Worm (Caenorhabditis elegans) whole organism, L1 larva: Measurements from ENCODE around the gene gst-44.

Experiments used
- C04F5.9 ChIP-seq: sonication (generic microtip); optimal IDR thresholded peaks from 2 replicates; lab custom pipeline; 2016; ENCODE audit warnings: missing genetic modification characterization, missing compliant biosample characterization
- C16A3.4 ChIP-seq: fragments of 150-350 bp; optimal IDR thresholded peaks from 2 replicates; lab custom pipeline; 2014; ENCODE audit warnings: missing biosample characterization, missing genetic modification characterization
- C34B4.2 ChIP-seq: sonication (generic microtip); optimal IDR thresholded peaks from 2 replicates; lab custom pipeline; 2017; ENCODE audit warnings: mild to moderate bottlenecking, missing genetic modification characterization, missing compliant biosample characterization
- F16B12.6 ChIP-seq: fragments of 150-350 bp; optimal IDR thresholded peaks from 2 replicates; lab custom pipeline; 2014; ENCODE audit warnings: missing biosample characterization, missing genetic modification characterization
- Y116A8C.19 ChIP-seq: sonication (generic microtip); optimal IDR thresholded peaks from 2 replicates; lab custom pipeline; 2016; ENCODE audit warnings: missing compliant biosample characterization, missing genetic modification characterization, borderline replicate concordance
- alr-1 ChIP-seq: fragments of 200-800 bp; sonication (Bioruptor generic); optimal IDR thresholded peaks from 2 replicates; lab custom pipeline; 2018; ENCODE audit warnings: borderline replicate concordance, mild to moderate bottlenecking, missing genetic modification characterization, missing compliant biosample characterization
- aly-2 ChIP-seq: fragments of 150-350 bp; optimal IDR thresholded peaks from 2 replicates; lab custom pipeline; 2014; ENCODE audit warnings: missing biosample characterization, missing genetic modification characterization
- blmp-1 ChIP-seq: fragments of 150-350 bp; optimal IDR thresholded peaks from 2 replicates; lab custom pipeline; 2014; ENCODE audit warnings: missing biosample characterization, missing genetic modification characterization
- ceh-82 ChIP-seq, 3 experiments: fragments of 150-350 bp in 1 of 3; sonication (generic microtip) in 2 of 3; optimal IDR thresholded peaks; 2 replicates each; lab custom pipeline; 2014 to 2017; ENCODE audit warnings: missing biosample characterization in 3 of 3, missing genetic modification characterization in 3 of 3
- ceh-90 ChIP-seq: sonication (generic microtip); optimal IDR thresholded peaks from 2 replicates; lab custom pipeline; 2016; ENCODE audit warnings: missing genetic modification characterization, missing compliant biosample characterization
- dsc-1 ChIP-seq: sonication (generic microtip); optimal IDR thresholded peaks from 2 replicates; lab custom pipeline; 2016; ENCODE audit warnings: mild to moderate bottlenecking, missing genetic modification characterization, missing compliant biosample characterization
- efl-1 ChIP-seq, 4 experiments: fragments of 150-350 bp; optimal IDR thresholded peaks in 3 of 4; peaks in 1 of 4; 1 replicate in 1 of 4; 2 replicates in 3 of 4; lab custom pipeline; 2014; ENCODE audit warnings: missing biosample characterization in 2 of 4, missing genetic modification characterization in 2 of 4, missing genetic modification reagents in 2 of 4
- egl-13 ChIP-seq: sonication (generic microtip); optimal IDR thresholded peaks from 2 replicates; lab custom pipeline; 2016; ENCODE audit warnings: missing genotype, missing genetic modification reagents, missing genetic modification characterization, missing compliant biosample characterization
- elt-3 ChIP-seq, 6 experiments: fragments of 150-350 bp in 1 of 6; sonication (generic microtip); optimal IDR thresholded peaks; 2 replicates each; lab custom pipeline; 2017 to 2018; ENCODE audit warnings: missing biosample characterization in 6 of 6, missing genetic modification characterization in 6 of 6, inconsistent platforms in 1 of 6
- fkh-8 ChIP-seq: sonication (generic microtip); optimal IDR thresholded peaks from 2 replicates; lab custom pipeline; 2016; ENCODE audit warnings: mild to moderate bottlenecking, missing genetic modification characterization, missing compliant biosample characterization
- lin-13 ChIP-seq: fragments of 150-350 bp; optimal IDR thresholded peaks from 2 replicates; lab custom pipeline; 2014; ENCODE audit warnings: missing biosample characterization, missing genetic modification reagents, missing genetic modification characterization
- lin-14 ChIP-seq: fragments of 200-800 bp; sonication (Bioruptor generic); optimal IDR thresholded peaks from 2 replicates; lab custom pipeline; 2018; ENCODE audit warnings: mild to moderate bottlenecking, missing genetic modification characterization, moderate library complexity, missing compliant biosample characterization
- lin-15B ChIP-seq: fragments of 150-350 bp; sonication (generic microtip); optimal IDR thresholded peaks from 3 replicates; lab custom pipeline; 2014; ENCODE audit warnings: missing biosample characterization, missing genetic modification characterization
- mab-9 ChIP-seq: fragments of 200-800 bp; sonication (Bioruptor generic); IDR thresholded peaks from 2 replicates; pipeline ENCODE4 v1.3.6; 2022; ENCODE audit warnings: missing genetic modification reagents, missing genetic modification characterization, missing compliant biosample characterization
- nhr-20 ChIP-seq: sonication (generic microtip); optimal IDR thresholded peaks from 2 replicates; lab custom pipeline; 2016; ENCODE audit warnings: mild to moderate bottlenecking, missing genetic modification characterization, missing compliant biosample characterization
- nhr-237 ChIP-seq: fragments of 150-350 bp; optimal IDR thresholded peaks from 2 replicates; lab custom pipeline; 2014; ENCODE audit warnings: missing biosample characterization, missing genetic modification characterization
- nhr-47 ChIP-seq: sonication (generic microtip); optimal IDR thresholded peaks from 2 replicates; lab custom pipeline; 2016; ENCODE audit warnings: mild to moderate bottlenecking, missing genetic modification characterization, moderate library complexity, missing compliant biosample characterization
- nhr-71 ChIP-seq: sonication (generic microtip); optimal IDR thresholded peaks from 2 replicates; lab custom pipeline; 2016; ENCODE audit warnings: mild to moderate bottlenecking, missing genetic modification characterization, moderate library complexity, missing compliant biosample characterization
- nhr-76 ChIP-seq: sonication (generic microtip); optimal IDR thresholded peaks from 2 replicates; lab custom pipeline; 2017; ENCODE audit warnings: missing biosample characterization, missing genetic modification characterization
- nhr-90 ChIP-seq: sonication (generic microtip); optimal IDR thresholded peaks from 2 replicates; lab custom pipeline; 2016; ENCODE audit warnings: mild to moderate bottlenecking, missing genetic modification characterization, missing compliant biosample characterization; ENCODE audit not compliant: poor library complexity
- pqm-1 ChIP-seq: sonication (generic microtip); optimal IDR thresholded peaks from 3 replicates; lab custom pipeline; 2017; ENCODE audit warnings: missing biosample characterization, missing genetic modification characterization
- skn-1 ChIP-seq: fragments of 150-350 bp; optimal IDR thresholded peaks from 2 replicates; lab custom pipeline; 2014; ENCODE audit warnings: missing biosample characterization, missing genetic modification characterization
- snpc-4 ChIP-seq: fragments of 150-350 bp; optimal IDR thresholded peaks from 2 replicates; lab custom pipeline; 2014; ENCODE audit warnings: missing biosample characterization, missing genetic modification characterization
- swsn-7 ChIP-seq: sonication (generic microtip); optimal IDR thresholded peaks from 2 replicates; lab custom pipeline; 2016; ENCODE audit warnings: missing genetic modification characterization, missing compliant biosample characterization
- unc-86 ChIP-seq: sonication (generic microtip); optimal IDR thresholded peaks from 2 replicates; lab custom pipeline; 2016; ENCODE audit warnings: missing genetic modification characterization, missing compliant biosample characterization
- unc-98 ChIP-seq: fragments of 200-800 bp; sonication (Bioruptor generic); IDR thresholded peaks from 2 replicates; pipeline ENCODE4 v1.3.6; 2022; ENCODE audit warnings: missing genetic modification characterization, missing compliant biosample characterization
- vab-15 ChIP-seq: sonication (generic microtip); optimal IDR thresholded peaks from 2 replicates; lab custom pipeline; 2017; ENCODE audit warnings: missing genotype, mild to moderate bottlenecking, missing genetic modification characterization, missing compliant biosample characterization
- zip-4 ChIP-seq: fragments of 200-800 bp; sonication (Bioruptor generic); optimal IDR thresholded peaks from 2 replicates; lab custom pipeline; 2018; ENCODE audit warnings: mild to moderate bottlenecking, missing genetic modification characterization, moderate library complexity, missing compliant biosample characterization

The gst-44 gene

DNA sequence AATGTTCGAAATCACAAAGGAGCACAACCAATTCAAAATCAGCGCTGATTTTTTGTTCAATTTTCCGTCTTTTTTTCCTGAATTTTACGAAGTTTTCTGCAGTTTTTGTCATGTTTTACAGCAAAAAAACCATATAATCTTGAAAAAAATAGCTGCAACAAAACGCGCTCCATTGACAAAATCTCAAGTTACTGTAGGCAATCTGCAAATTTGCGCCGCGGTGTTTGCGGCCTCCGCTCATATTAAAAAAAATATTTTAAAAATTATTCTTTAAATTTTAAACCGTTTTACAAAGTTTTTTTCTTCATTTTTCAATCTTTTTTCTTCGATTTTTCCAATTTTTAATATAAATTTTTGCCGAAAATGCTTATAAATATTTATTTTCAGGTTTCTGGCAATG lies 14.7 kb downstream of the gst-44 start:
- TF ChIP-seq elt-3 (tag; optimal IDR thresholded peaks at IDR 0.05; lab: Kevin White, UChicago) (no peak), efl-1 (optimal IDR thresholded peaks at IDR 0.05; lab: Kevin White, UChicago) (peak in 1 of 2 experiments; percentile 85), efl-1 (GFP tag; optimal IDR thresholded peaks at IDR 0.05 in 1 of 2; lab: Kevin White, UChicago) (no peak)
- TF ChIP-seq, all 84 proteins: peak for 1

- TF ChIP-seq dsc-1 = no peak
- no peak for TF ChIP-seq lin-13
- TF ChIP-seq, all 84 proteins: peak for 0
Observed at ce11 chrV:16406357-16406756, 15.7 kb downstream of the gst-44 start.

- no peak for TF ChIP-seq blmp-1 (tag; lab: Kevin White, UChicago)
- no peak for TF ChIP-seq snpc-4 (tag; lab: Kevin White, UChicago)
- TF ChIP-seq C04F5.9 (tag; lab: Kevin White, UChicago) = no peak
- no peak for TF ChIP-seq ceh-90 (tag; lab: Kevin White, UChicago)
- TF ChIP-seq lin-14 (GFP tag; lab: Kevin White, UChicago) = no peak
Observed at ce11 chrV:16407663-16408062, 17.0 kb downstream of the gst-44 start, which contains the start of gene F26D2.3. Gene F26D2.3, plus strand, starts transcription at chrV:16407963.

DNA sequence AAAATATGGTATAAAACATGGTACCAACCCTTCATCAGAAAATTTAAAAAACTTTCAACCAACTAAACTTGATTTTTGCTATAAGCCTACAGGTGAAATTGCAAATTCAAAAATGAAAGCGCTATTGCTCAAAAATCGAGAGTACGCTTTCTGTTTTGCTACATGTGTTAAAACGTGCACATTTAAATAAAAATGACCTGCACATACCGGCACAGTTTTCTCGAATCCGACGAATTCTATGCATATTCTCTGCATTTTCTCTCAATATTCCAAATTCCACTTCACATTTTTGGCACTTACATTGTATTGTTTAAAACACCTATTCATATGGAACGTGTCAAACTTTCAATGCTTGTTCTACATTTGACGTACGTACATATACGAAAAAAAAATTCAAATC lies 19.8 kb downstream of the gst-44 start, which contains the start of gene srh-145:
Gene srh-145 (plus strand): TSS at position 193 of the 400 bp plus-strand sequence.
- no peak for TF ChIP-seq fkh-8
- no peak for TF ChIP-seq swsn-7 (tag; lab: Kevin White, UChicago)
- TF ChIP-seq ceh-82 (tag; optimal IDR thresholded peaks at IDR 0.05; lab: Kevin White, UChicago) = no peak
- TF ChIP-seq C16A3.4 (tag; lab: Kevin White, UChicago) = no peak
- no peak for TF ChIP-seq skn-1 (tag; lab: Kevin White, UChicago)
- TF ChIP-seq alr-1 = no peak
- TF ChIP-seq vab-15 = no peak
- no peak for TF ChIP-seq Y116A8C.19 (tag; lab: Kevin White, UChicago)
- TF ChIP-seq efl-1 (optimal IDR thresholded peaks at IDR 0.05; lab: Kevin White, UChicago) = no peak
- TF ChIP-seq efl-1 (GFP tag; optimal IDR thresholded peaks at IDR 0.05 in 1 of 2; lab: Kevin White, UChicago) = no peak
- no peak for TF ChIP-seq pqm-1 (tag; lab: Kevin White, UChicago)
- no peak for TF ChIP-seq nhr-71
- no peak for TF ChIP-seq nhr-76 (tag; lab: Kevin White, UChicago)
- no peak for TF ChIP-seq nhr-237
- no peak for TF ChIP-seq lin-15B (tag; lab: Kevin White, UChicago)
- TF ChIP-seq egl-13 (tag; lab: Kevin White, UChicago) = no peak
- no peak for TF ChIP-seq nhr-20 (tag; lab: Kevin White, UChicago)
- no peak for TF ChIP-seq unc-86 (tag; lab: Kevin White, UChicago)
- TF ChIP-seq nhr-90 (tag; lab: Kevin White, UChicago) = no peak
- TF ChIP-seq, all 84 proteins: peak for 0

DNA sequence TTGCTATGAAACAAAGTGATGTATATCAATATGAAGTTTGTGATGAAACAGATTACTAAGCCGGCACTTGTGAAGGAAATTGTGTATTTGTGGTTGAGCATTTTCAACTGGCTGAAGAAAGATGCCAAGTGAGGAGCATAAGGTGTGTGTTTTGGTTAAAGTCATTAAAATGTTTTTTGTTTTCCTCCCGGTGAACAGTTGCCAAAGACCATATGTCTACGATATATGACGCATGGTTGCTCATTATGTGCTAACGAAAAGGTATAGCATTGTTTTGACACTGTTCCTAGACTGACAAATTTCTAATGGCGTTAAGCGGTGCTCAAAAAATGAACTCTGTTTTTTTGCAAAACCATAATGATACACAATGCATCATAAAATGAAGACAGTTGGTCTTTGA lies 26.3 kb downstream of the gst-44 start, which contains the start of gene str-55:
Gene str-55 (minus strand): TSS at position 101 of the 400 bp plus-strand sequence.
- TF ChIP-seq alr-1 (no peak), aly-2 (tag; lab: Kevin White, UChicago) (no peak)
- TF ChIP-seq, all 84 proteins: peak for 0

DNA sequence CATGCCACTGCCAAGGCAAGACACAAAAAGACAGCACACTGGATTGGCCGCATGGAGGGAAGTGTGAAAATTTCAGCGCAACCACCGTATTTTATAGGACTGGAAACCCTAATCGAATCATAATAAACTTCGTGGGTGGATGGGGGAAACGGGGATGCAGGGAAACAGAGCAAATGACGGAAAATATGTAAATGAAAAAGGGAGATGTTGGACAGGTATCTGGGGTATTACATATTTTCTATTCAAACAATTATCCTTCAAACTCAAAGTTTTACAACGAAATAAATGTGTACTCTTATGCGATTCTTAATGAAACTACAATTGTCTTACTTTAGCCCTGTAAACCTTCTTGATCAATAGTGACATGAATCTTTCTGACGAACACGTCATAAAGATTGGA lies 29.1 kb downstream of the gst-44 start, which contains the start of gene F26D2.16:
Gene F26D2.16 (minus strand): TSS at position 101 of the 400 bp plus-strand sequence.
- TF ChIP-seq unc-98 (no peak), mab-9 (GFP tag; lab: Robert Waterston, UW) (no peak), F16B12.6 (tag; lab: Kevin White, UChicago) (no peak), ceh-90 (tag; lab: Kevin White, UChicago) (no peak), aly-2 (tag; lab: Kevin White, UChicago) (no peak), C34B4.2 (no peak), zip-4 (no peak), nhr-47 (tag; lab: Kevin White, UChicago) (no peak)
